Worm (Caenorhabditis elegans) whole organism, late embryonic: ENCODE results near the gene F59E12.1.

Experiments used
- K02D7.2 ChIP-seq: sonication (generic microtip); optimal IDR thresholded peaks from 2 replicates; lab custom pipeline; 2017; ENCODE audit warnings: mild to moderate bottlenecking, missing genetic modification characterization, missing compliant biosample characterization
- K09A11.1 ChIP-seq: sonication (generic microtip); optimal IDR thresholded peaks from 2 replicates; lab custom pipeline; 2017; ENCODE audit warnings: antibody characterized with exemption, mild to moderate bottlenecking, missing genetic modification characterization, missing compliant biosample characterization; ENCODE audit not compliant: insufficient read depth
- Y22D7AL.16 ChIP-seq: sonication (generic microtip); optimal IDR thresholded peaks from 2 replicates; lab custom pipeline; 2016; ENCODE audit warnings: missing genetic modification characterization, missing compliant biosample characterization
- ceh-14 ChIP-seq: sonication (generic microtip); optimal IDR thresholded peaks from 2 replicates; lab custom pipeline; 2016; ENCODE audit warnings: missing genotype, missing genetic modification characterization, missing compliant biosample characterization
- ceh-19 ChIP-seq: fragments of 200-800 bp; sonication (Bioruptor generic); optimal IDR thresholded peaks from 2 replicates; lab custom pipeline; 2018; ENCODE audit warnings: mild to moderate bottlenecking, missing genetic modification characterization, missing compliant biosample characterization
- ceh-2 ChIP-seq: sonication (generic microtip); optimal IDR thresholded peaks from 2 replicates; lab custom pipeline; 2016; ENCODE audit warnings: missing genotype, missing genetic modification characterization, missing compliant biosample characterization
- ceh-22 ChIP-seq: sonication (generic microtip); optimal IDR thresholded peaks from 2 replicates; lab custom pipeline; 2017; ENCODE audit warnings: missing biosample characterization, missing genetic modification characterization
- ceh-30 ChIP-seq: fragments of 150-350 bp; optimal IDR thresholded peaks from 2 replicates; lab custom pipeline; 2014; ENCODE audit warnings: missing biosample characterization, missing genetic modification characterization
- ceh-31 ChIP-seq: sonication (generic microtip); optimal IDR thresholded peaks from 2 replicates; lab custom pipeline; 2016; ENCODE audit warnings: missing genetic modification characterization, missing compliant biosample characterization
- ceh-34 ChIP-seq: sonication (generic microtip); optimal IDR thresholded peaks from 2 replicates; lab custom pipeline; 2016; ENCODE audit warnings: mild to moderate bottlenecking, missing genetic modification characterization, missing compliant biosample characterization
- ceh-45 ChIP-seq: fragments of 200-800 bp; sonication (Bioruptor generic); IDR thresholded peaks from 2 replicates; pipeline ENCODE4 v1.3.6; 2022; ENCODE audit warnings: missing genetic modification reagents, missing genetic modification characterization, missing compliant biosample characterization
- dmd-4 ChIP-seq: sonication (generic microtip); optimal IDR thresholded peaks from 2 replicates; lab custom pipeline; 2016; ENCODE audit warnings: borderline replicate concordance, missing genetic modification characterization, missing compliant biosample characterization
- dve-1 ChIP-seq: sonication (generic microtip); optimal IDR thresholded peaks from 2 replicates; lab custom pipeline; 2017; ENCODE audit warnings: antibody characterized with exemption, mild to moderate bottlenecking, missing genetic modification characterization, missing compliant biosample characterization
- elt-4 ChIP-seq: sonication (generic microtip); optimal IDR thresholded peaks from 2 replicates; lab custom pipeline; 2016; ENCODE audit warnings: missing genetic modification characterization, missing compliant biosample characterization
- ets-4 ChIP-seq: sonication (generic microtip); optimal IDR thresholded peaks from 2 replicates; lab custom pipeline; 2016; ENCODE audit warnings: missing genetic modification characterization, missing compliant biosample characterization
- eyg-1 ChIP-seq: sonication (generic microtip); optimal IDR thresholded peaks from 2 replicates; lab custom pipeline; 2016; ENCODE audit warnings: missing genotype, missing genetic modification characterization, missing compliant biosample characterization
- fax-1 ChIP-seq: sonication (generic microtip); optimal IDR thresholded peaks from 2 replicates; lab custom pipeline; 2016; ENCODE audit warnings: missing genotype, missing genetic modification characterization, missing compliant biosample characterization
- fkh-10 ChIP-seq: fragments of 150-350 bp; optimal IDR thresholded peaks from 2 replicates; lab custom pipeline; 2014; ENCODE audit warnings: missing biosample characterization, missing genetic modification reagents, missing genetic modification characterization
- fkh-6 ChIP-seq: sonication (generic microtip); optimal IDR thresholded peaks from 2 replicates; lab custom pipeline; 2016; ENCODE audit warnings: missing genetic modification characterization, missing compliant biosample characterization
- gmeb-2 ChIP-seq: sonication (generic microtip); optimal IDR thresholded peaks from 2 replicates; lab custom pipeline; 2016; ENCODE audit warnings: missing genetic modification characterization, inconsistent platforms, missing compliant biosample characterization
- hlh-30 ChIP-seq: sonication (generic microtip); optimal IDR thresholded peaks from 2 replicates; lab custom pipeline; 2017; ENCODE audit warnings: antibody characterized with exemption, missing genetic modification characterization, missing compliant biosample characterization; ENCODE audit not compliant: insufficient read depth
- hlh-8 ChIP-seq: sonication (generic microtip); optimal IDR thresholded peaks from 2 replicates; lab custom pipeline; 2016; ENCODE audit warnings: missing genotype, missing genetic modification characterization, missing compliant biosample characterization
- lim-6 ChIP-seq: sonication (generic microtip); optimal IDR thresholded peaks from 2 replicates; lab custom pipeline; 2016; ENCODE audit warnings: missing genetic modification characterization, missing compliant biosample characterization
- madf-2 ChIP-seq: sonication (generic microtip); optimal IDR thresholded peaks from 2 replicates; lab custom pipeline; 2017; ENCODE audit warnings: missing genetic modification characterization, missing compliant biosample characterization
- nfya-1 ChIP-seq: sonication (generic microtip); optimal IDR thresholded peaks from 2 replicates; lab custom pipeline; 2017; ENCODE audit warnings: missing genetic modification characterization, mild to moderate bottlenecking, missing compliant biosample characterization, antibody characterized with exemption, moderate library complexity
- nhr-11 ChIP-seq: fragments of 150-350 bp; optimal IDR thresholded peaks from 2 replicates; lab custom pipeline; 2014; ENCODE audit warnings: missing biosample characterization, missing genetic modification characterization
- npax-4 ChIP-seq: sonication (generic microtip); optimal IDR thresholded peaks from 2 replicates; lab custom pipeline; 2016; ENCODE audit warnings: missing genetic modification characterization, missing compliant biosample characterization
- odd-2 ChIP-seq: sonication (generic microtip); optimal IDR thresholded peaks from 2 replicates; lab custom pipeline; 2017; ENCODE audit warnings: antibody characterized with exemption, mild to moderate bottlenecking, missing genetic modification characterization, missing compliant biosample characterization
- pag-3 ChIP-seq: sonication (generic microtip); optimal IDR thresholded peaks from 2 replicates; lab custom pipeline; 2016; ENCODE audit warnings: missing compliant biosample characterization, missing genetic modification characterization, borderline replicate concordance
- pat-9 ChIP-seq: fragments of 200-800 bp; sonication (Bioruptor generic); optimal IDR thresholded peaks from 2 replicates; lab custom pipeline; 2018; ENCODE audit warnings: mild to moderate bottlenecking, missing genetic modification characterization, moderate library complexity, missing compliant biosample characterization
- pax-1 ChIP-seq: fragments of 150-350 bp; optimal IDR thresholded peaks from 2 replicates; lab custom pipeline; 2014; ENCODE audit warnings: missing biosample characterization, missing genetic modification characterization
- pha-2 ChIP-seq: sonication (generic microtip); optimal IDR thresholded peaks from 2 replicates; lab custom pipeline; 2017; ENCODE audit warnings: mild to moderate bottlenecking, missing genetic modification characterization, missing compliant biosample characterization
- pqm-1 ChIP-seq: sonication (generic microtip); optimal IDR thresholded peaks from 2 replicates; lab custom pipeline; 2016; ENCODE audit warnings: missing genetic modification characterization, missing compliant biosample characterization
- ref-2 ChIP-seq: sonication (generic microtip); optimal IDR thresholded peaks from 2 replicates; lab custom pipeline; 2016; ENCODE audit warnings: missing genetic modification characterization, missing compliant biosample characterization
- rnt-1 ChIP-seq: sonication (generic microtip); optimal IDR thresholded peaks from 2 replicates; lab custom pipeline; 2016; ENCODE audit warnings: missing genetic modification characterization, missing compliant biosample characterization
- sdc-2 ChIP-seq: sonication (generic microtip); optimal IDR thresholded peaks from 2 replicates; lab custom pipeline; 2016; ENCODE audit warnings: missing genotype, missing genetic modification characterization, missing compliant biosample characterization
- sox-2 ChIP-seq: fragments of 200-800 bp; sonication (Bioruptor generic); IDR thresholded peaks from 2 replicates; pipeline ENCODE4 v1.3.6; 2022; ENCODE audit warnings: missing genetic modification reagents, missing genetic modification characterization, missing compliant biosample characterization
- sox-4 ChIP-seq: sonication (generic microtip); optimal IDR thresholded peaks from 2 replicates; lab custom pipeline; 2017; ENCODE audit warnings: mild to moderate bottlenecking, missing genetic modification characterization, inconsistent platforms, missing compliant biosample characterization
- syd-9 ChIP-seq: sonication (generic microtip); optimal IDR thresholded peaks from 2 replicates; lab custom pipeline; 2016; ENCODE audit warnings: mild to moderate bottlenecking, missing genetic modification characterization, moderate library complexity, missing compliant biosample characterization
- tbx-2 ChIP-seq: sonication (generic microtip); optimal IDR thresholded peaks from 2 replicates; lab custom pipeline; 2016; ENCODE audit warnings: missing genetic modification characterization, missing compliant biosample characterization
- ttx-3 ChIP-seq: sonication (generic microtip); optimal IDR thresholded peaks from 2 replicates; lab custom pipeline; 2016; ENCODE audit warnings: missing genetic modification reagents, missing genetic modification characterization, missing compliant biosample characterization
- unc-3 ChIP-seq, 2 experiments: fragments of 200-800 bp in 1 of 2; sonication (Bioruptor generic) in 1 of 2; sonication (generic microtip) in 1 of 2; conservative IDR thresholded peaks in 1 of 2; optimal IDR thresholded peaks in 1 of 2; 2 replicates each; pipeline versions ENCODE4 v1.3.6 to Lab custom; 2016 to 2022; ENCODE audit warnings: missing compliant biosample characterization in 2 of 2, missing genetic modification characterization in 2 of 2, missing genetic modification reagents in 1 of 2
- unc-42 ChIP-seq: sonication (generic microtip); optimal IDR thresholded peaks from 2 replicates; lab custom pipeline; 2016; ENCODE audit warnings: missing genotype, missing genetic modification characterization, missing compliant biosample characterization
- unc-55 ChIP-seq: sonication (generic microtip); optimal IDR thresholded peaks from 2 replicates; lab custom pipeline; 2017; ENCODE audit warnings: missing biosample characterization, missing genetic modification reagents, missing genetic modification characterization
- zip-5 ChIP-seq: sonication (generic microtip); optimal IDR thresholded peaks from 2 replicates; lab custom pipeline; 2016; ENCODE audit warnings: missing genetic modification characterization, missing compliant biosample characterization

The F59E12.1 gene

ce11 chrII:5660736-5661734 lies 6.7 kb downstream of the F59E12.1 start, which contains the start of the genes ift-43 and mdt-26 (continued):
- TF ChIP-seq odd-2 (tag; lab: Kevin White, UChicago) (no peak), ets-4 (tag; lab: Kevin White, UChicago) (peak; percentile 23), nfya-1 (tag; lab: Kevin White, UChicago) (peak; percentile 100), dve-1 (tag; lab: Kevin White, UChicago) (peak; percentile 27), pag-3 (tag; lab: Kevin White, UChicago) (no peak), fkh-10 (no peak), sox-2 (GFP tag; lab: Robert Waterston, UW) (peak; percentile 17; the same call in 1 of the 2 replicates), unc-42 (tag; lab: Kevin White, UChicago) (peak; percentile 58), ceh-31 (tag; lab: Kevin White, UChicago) (peak; percentile 78), fkh-6 (tag; lab: Kevin White, UChicago) (peak; percentile 56), hlh-8 (no peak), unc-3 (GFP tag; conservative IDR thresholded peaks at IDR 0.05; lab: Robert Waterston, UW) (0 out of 2 replicates have a peak, but pooled peaks have one; percentile 28), unc-3 (tag; optimal IDR thresholded peaks at IDR 0.05; lab: Kevin White, UChicago) (no peak), elt-4 (no peak), sox-4 (tag; lab: Kevin White, UChicago) (peak; percentile 60), npax-4 (tag; lab: Kevin White, UChicago) (no peak), unc-55 (GFP tag; lab: Kevin White, UChicago) (peak; percentile 70), syd-9 (tag; lab: Kevin White, UChicago) (peak; percentile 18), pat-9 (tag; lab: Kevin White, UChicago) (peak; percentile 14), gmeb-2 (tag; lab: Kevin White, UChicago) (peak; percentile 59), dmd-4 (no peak), ceh-45 (GFP tag; lab: Robert Waterston, UW) (peak; percentile 58; the same call in 1 of the 2 replicates), ttx-3 (tag; lab: Kevin White, UChicago) (peak; percentile 16), ceh-14 (tag; lab: Kevin White, UChicago) (peak; percentile 11), pha-2 (peak; percentile 29), lim-6 (tag; lab: Kevin White, UChicago) (no peak), pax-1 (tag; lab: Kevin White, UChicago) (peak; percentile 37), ref-2 (tag; lab: Kevin White, UChicago) (peak; percentile 30), nhr-11 (tag; lab: Kevin White, UChicago) (no peak), fax-1 (tag; lab: Kevin White, UChicago) (no peak), ceh-2 (tag; lab: Kevin White, UChicago) (no peak), zip-5 (tag; lab: Kevin White, UChicago) (no peak), hlh-30 (peak; percentile 52)
- TF ChIP-seq, all 69 proteins: peak for 37

ce11 chrII:5661735-5662177 lies 7.4 kb downstream of the F59E12.1 start:
- peak; percentile 78 for TF ChIP-seq Y22D7AL.16 (tag; lab: Kevin White, UChicago)
- peak; percentile 75 for TF ChIP-seq madf-2 (tag; lab: Kevin White, UChicago)
- peak; percentile 85 for TF ChIP-seq tbx-2 (tag; lab: Kevin White, UChicago)
- peak; percentile 44 for TF ChIP-seq syd-9 (tag; lab: Kevin White, UChicago)
- peak; percentile 91 for TF ChIP-seq ceh-19
- TF ChIP-seq rnt-1 (tag; lab: Kevin White, UChicago) = peak; percentile 78
- TF ChIP-seq dmd-4 = peak; percentile 61
- TF ChIP-seq eyg-1 (tag; lab: Kevin White, UChicago) = no peak
- peak; percentile 68 for TF ChIP-seq ceh-22
- TF ChIP-seq K09A11.1 (tag; lab: Kevin White, UChicago) = peak; percentile 60
- peak; percentile 43 for TF ChIP-seq sdc-2 (tag; lab: Kevin White, UChicago)
- TF ChIP-seq pag-3 (tag; lab: Kevin White, UChicago) = no peak
- TF ChIP-seq ceh-2 (tag; lab: Kevin White, UChicago) = peak; percentile 54
- TF ChIP-seq pqm-1 (tag; lab: Kevin White, UChicago) = no peak
- peak; percentile 75 for TF ChIP-seq K02D7.2 (tag; lab: Kevin White, UChicago)
- peak; percentile 93 for TF ChIP-seq unc-3 (GFP tag; conservative IDR thresholded peaks at IDR 0.05; lab: Robert Waterston, UW)
- TF ChIP-seq unc-3 (tag; optimal IDR thresholded peaks at IDR 0.05; lab: Kevin White, UChicago) = no peak
- TF ChIP-seq ceh-34 (tag; lab: Kevin White, UChicago) = peak; percentile 90
- no peak for TF ChIP-seq elt-4
- TF ChIP-seq ceh-30 (tag; lab: Kevin White, UChicago) = peak; percentile 44
- TF ChIP-seq pha-2 = no peak
- peak; percentile 85 for TF ChIP-seq pat-9 (tag; lab: Kevin White, UChicago)
- TF ChIP-seq fax-1 (tag; lab: Kevin White, UChicago) = peak; percentile 30
- TF ChIP-seq ets-4 (tag; lab: Kevin White, UChicago) = peak; percentile 43
- no peak for TF ChIP-seq odd-2 (tag; lab: Kevin White, UChicago)
- TF ChIP-seq sox-4 (tag; lab: Kevin White, UChicago) = peak; percentile 83
- TF ChIP-seq nhr-11 (tag; lab: Kevin White, UChicago) = peak; percentile 38
